Fruit fly (Drosophila melanogaster): ENCODE data around the gene RpS27A.
A peak's percentile ranks its signal among the peaks of the same experiment; 100 is the strongest.

The RpS27A gene

DNA sequence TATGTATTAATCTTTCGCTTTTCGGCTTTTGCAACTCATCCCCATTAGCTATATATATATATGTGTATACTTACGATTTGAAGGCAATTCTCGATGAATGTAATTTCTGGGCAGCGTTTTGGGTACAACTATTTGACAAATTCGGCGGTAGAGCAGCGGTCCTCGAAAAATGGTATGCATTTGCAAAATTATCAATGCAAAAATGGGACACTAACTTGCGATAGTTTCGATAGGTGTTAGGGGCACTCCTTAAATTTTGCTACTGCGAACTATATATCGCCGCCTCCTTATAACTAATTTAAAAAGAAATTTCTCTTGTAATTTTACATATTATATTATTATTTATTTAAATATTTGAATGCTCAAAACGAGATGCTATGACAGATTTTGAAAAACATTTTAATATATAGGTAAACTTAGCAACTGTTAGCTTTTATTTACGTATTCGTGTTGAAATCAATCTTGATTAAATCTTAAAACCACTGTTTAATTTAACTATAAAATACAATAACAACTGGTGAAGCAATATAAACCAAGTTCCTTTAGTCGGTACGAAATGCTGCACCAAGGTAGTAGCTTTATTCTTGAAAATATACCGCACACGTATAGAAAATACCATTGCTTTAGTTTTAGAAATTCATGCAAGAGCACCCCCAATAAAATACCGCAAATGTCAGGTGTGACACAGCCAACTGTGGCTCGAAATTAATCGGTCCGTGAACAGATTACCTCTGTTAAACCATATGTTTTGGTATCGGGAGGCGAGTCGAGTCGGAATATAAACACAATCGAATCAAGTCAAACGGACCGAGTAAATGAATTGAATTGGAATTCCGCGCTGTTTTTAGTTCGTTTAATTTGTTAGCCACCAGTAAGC, 5.3 kb downstream of the RpS27A start, which contains the start of the genes CG5355 and Klp31E (continued):
- TF ChIP-seq trh (GFP tag; optimal IDR thresholded peaks at IDR 0.05): peak; percentile 13
- TF ChIP-seq Hey (tag; optimal IDR thresholded peaks at IDR 0.05): no peak
- TF ChIP-seq CG8478 (optimal IDR thresholded peaks at IDR 0.05): no peak
- no peak for TF ChIP-seq Ravus (GFP tag; IDR thresholded peaks at IDR 0.05)
- peak; percentile 27 for TF ChIP-seq Spps (tag; optimal IDR thresholded peaks at IDR 0.05)
- TF ChIP-seq CG5180 (GFP tag; optimal IDR thresholded peaks at IDR 0.05): no peak
- no peak for TF ChIP-seq CG9215 (GFP tag; IDR thresholded peaks at IDR 0.05)
- peak; percentile 41 for TF ChIP-seq chn (GFP tag; optimal IDR thresholded peaks at IDR 0.05)
- no peak for TF ChIP-seq repo (GFP tag; optimal IDR thresholded peaks at IDR 0.05)
- TF ChIP-seq CG10366 (GFP tag; IDR thresholded peaks at IDR 0.05): no peak
- no peak for TF ChIP-seq sqz (GFP tag; optimal IDR thresholded peaks at IDR 0.05)
- TF ChIP-seq CG12104 (GFP tag; optimal IDR thresholded peaks at IDR 0.05): peak; percentile 69
- TF ChIP-seq BEAF-32 (GFP tag; optimal IDR thresholded peaks at IDR 0.05): peak; percentile 67
- TF ChIP-seq CG8359 (GFP tag; optimal IDR thresholded peaks at IDR 0.05; ENCODE audit: borderline replicate concordance): peak; percentile 14
- TF ChIP-seq ERR (GFP tag; optimal IDR thresholded peaks at IDR 0.05): no peak
- TF ChIP-seq zen2 (GFP tag; IDR thresholded peaks at IDR 0.05; ENCODE audit: partially characterized antibody): peak; percentile 63; the same call in 2 of the 3 replicates
- no peak for TF ChIP-seq tup (GFP tag; optimal IDR thresholded peaks at IDR 0.05)
- peak; percentile 42; the same call in 1 of the 2 replicates for TF ChIP-seq ato (GFP tag; IDR thresholded peaks at IDR 0.05; ENCODE audit: partially characterized antibody)
- peak; percentile 89 for TF ChIP-seq CoRest (tag; optimal IDR thresholded peaks at IDR 0.05)
- TF ChIP-seq CG15479 (GFP tag; optimal IDR thresholded peaks at IDR 0.05): no peak
- no peak for TF ChIP-seq kni (GFP tag; optimal IDR thresholded peaks at IDR 0.05)
- peak; percentile 49; the same call in 1 of the 3 replicates for TF ChIP-seq CG7963 (GFP tag; IDR thresholded peaks at IDR 0.05; ENCODE audit: partially characterized antibody)
- TF ChIP-seq GATAe (GFP tag; conservative IDR thresholded peaks at IDR 0.05): no peak
- TF ChIP-seq cwo (GFP tag; optimal IDR thresholded peaks at IDR 0.05): no peak
- TF ChIP-seq CG11085 (GFP tag; IDR thresholded peaks at IDR 0.05): no peak
- TF ChIP-seq CG5245 (GFP tag; optimal IDR thresholded peaks at IDR 0.05): no peak
- peak; percentile 54 for TF ChIP-seq HHEX (GFP tag; optimal IDR thresholded peaks at IDR 0.05)
- TF ChIP-seq CG3726 (GFP tag; IDR thresholded peaks at IDR 0.05): no peak
- TF ChIP-seq CG10209 (GFP tag; optimal IDR thresholded peaks at IDR 0.05): peak; percentile 71
- TF ChIP-seq cas (GFP tag; IDR thresholded peaks at IDR 0.05): no peak
- no peak for TF ChIP-seq fu2 (GFP tag; optimal IDR thresholded peaks at IDR 0.05)
- peak; percentile 78 for TF ChIP-seq CG9437 (GFP tag; optimal IDR thresholded peaks at IDR 0.05)
- TF ChIP-seq rib (GFP tag; IDR thresholded peaks at IDR 0.05): peak; percentile 40; the same call in 1 of the 2 replicates
- TF ChIP-seq CG31441 (GFP tag; IDR thresholded peaks at IDR 0.05): no peak
- no peak for TF ChIP-seq onecut (GFP tag; IDR thresholded peaks at IDR 0.05)
- TF ChIP-seq CG6689 (GFP tag; IDR thresholded peaks at IDR 0.05): peak; percentile 71
- peak; percentile 50 for TF ChIP-seq Nf-YB (GFP tag; optimal IDR thresholded peaks at IDR 0.05)
- TF ChIP-seq sna (GFP tag; IDR thresholded peaks at IDR 0.05; ENCODE audit: partially characterized antibody): peak; percentile 75
- no peak for TF ChIP-seq ro (GFP tag; IDR thresholded peaks at IDR 0.05)
- peak; percentile 39 for TF ChIP-seq CG15514 (GFP tag; optimal IDR thresholded peaks at IDR 0.05)
- no peak for TF ChIP-seq E2f1 (GFP tag; IDR thresholded peaks at IDR 0.05)
- peak; percentile 56 for TF ChIP-seq bab2 (GFP tag; optimal IDR thresholded peaks at IDR 0.05)
- TF ChIP-seq CG6813 (GFP tag; optimal IDR thresholded peaks at IDR 0.05): no peak
- peak; percentile 68 for TF ChIP-seq CG16813 (GFP tag; IDR thresholded peaks at IDR 0.05; ENCODE audit: partially characterized antibody)
- TF ChIP-seq dan (GFP tag; IDR thresholded peaks at IDR 0.05): no peak
- TF ChIP-seq Hmx (GFP tag; optimal IDR thresholded peaks at IDR 0.05): no peak
- peak; percentile 20 for TF ChIP-seq NK7.1 (GFP tag; optimal IDR thresholded peaks at IDR 0.05)
- TF ChIP-seq exex (tag; optimal IDR thresholded peaks at IDR 0.05): peak; percentile 46
